Fruit fly (Drosophila melanogaster): ENCODE data around the gene CG13082.

CG13082 gene

DNA sequence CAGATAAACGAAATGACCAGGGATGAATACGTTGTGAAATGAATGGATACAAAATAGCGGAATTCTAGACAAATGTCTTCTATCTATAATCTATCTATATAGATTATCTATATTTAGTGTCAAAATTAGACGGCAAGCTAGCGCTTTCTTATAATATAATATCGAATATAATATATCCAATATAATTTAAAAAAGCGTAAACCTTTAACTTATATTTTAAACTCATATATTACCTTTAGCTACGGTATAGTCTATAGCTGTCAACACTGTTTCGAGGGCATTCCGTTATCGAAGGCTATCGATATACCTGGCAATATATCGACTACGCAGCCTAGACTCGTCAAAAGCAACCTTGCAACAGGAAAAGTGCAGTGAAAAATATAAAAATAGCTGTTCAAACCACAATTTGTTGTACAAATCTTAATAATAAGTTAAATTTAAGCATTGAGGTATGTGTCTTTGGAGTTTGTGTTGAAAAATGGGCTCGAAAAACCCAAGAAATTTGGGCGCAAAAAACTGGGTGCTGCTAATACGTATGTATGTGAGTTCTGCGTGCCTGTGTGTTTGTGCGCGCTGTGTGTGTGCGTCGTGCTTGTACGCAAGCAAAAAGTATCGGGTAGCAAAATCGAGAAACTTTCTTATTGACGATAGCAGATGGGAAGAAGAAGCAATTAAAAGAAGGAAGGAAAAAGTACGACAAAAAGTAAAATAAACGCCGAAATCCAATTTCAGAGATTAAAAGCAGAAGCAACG lies 45.1 kb upstream of the CG13082 start, which contains the start of the genes swm and Ctu2 (continued):
- peak; percentile 70 for TF ChIP-seq CG32532 (GFP tag; IDR thresholded peaks at IDR 0.05)
- TF ChIP-seq CG8388 (GFP tag; optimal IDR thresholded peaks at IDR 0.05) = peak; percentile 69
- TF ChIP-seq dysf (GFP tag; IDR thresholded peaks at IDR 0.05) = peak; percentile 61; the same call in 2 of the 3 replicates
- TF ChIP-seq zen (tag; optimal IDR thresholded peaks at IDR 0.05) = peak; percentile 48
- peak; percentile 2 for TF ChIP-seq Max (GFP tag; optimal IDR thresholded peaks at IDR 0.05)
- peak; percentile 52 for TF ChIP-seq Hand (GFP tag; optimal IDR thresholded peaks at IDR 0.05)
- peak; percentile 62 for TF ChIP-seq inv (GFP tag; IDR thresholded peaks at IDR 0.05; ENCODE audit: partially characterized antibody)
- no peak for TF ChIP-seq gro (GFP tag; optimal IDR thresholded peaks at IDR 0.05)
- TF ChIP-seq eve (GFP tag; optimal IDR thresholded peaks at IDR 0.05) = no peak
- peak; percentile 67 for TF ChIP-seq HLH4C (GFP tag; IDR thresholded peaks at IDR 0.05; ENCODE audit: partially characterized antibody)
- TF ChIP-seq Fer2 (tag; optimal IDR thresholded peaks at IDR 0.05) = peak; percentile 69
- TF ChIP-seq dan (GFP tag; IDR thresholded peaks at IDR 0.05) = no peak
- peak; percentile 0 for TF ChIP-seq HLH54F (GFP tag; optimal IDR thresholded peaks at IDR 0.05)
- TF ChIP-seq CG9817 (tag; optimal IDR thresholded peaks at IDR 0.05) = peak; percentile 79
- TF ChIP-seq Nf-YC (tag; optimal IDR thresholded peaks at IDR 0.05) = peak; percentile 77
- TF ChIP-seq D (optimal IDR thresholded peaks at IDR 0.05) = no peak
- peak; percentile 40 for TF ChIP-seq D (GFP tag; optimal IDR thresholded peaks at IDR 0.05)
- peak; percentile 59 for TF ChIP-seq CG1602 (GFP tag; optimal IDR thresholded peaks at IDR 0.05)
- peak; percentile 1 to 71 for TF ChIP-seq dpn (GFP tag; optimal IDR thresholded peaks at IDR 0.05)
- no peak for TF ChIP-seq gfzf (GFP tag; optimal IDR thresholded peaks at IDR 0.05)
- TF ChIP-seq tna (GFP tag; IDR thresholded peaks at IDR 0.05; ENCODE audit: partially characterized antibody) = no peak
- peak; percentile 19; the same call in 1 of the 2 replicates for TF ChIP-seq CG2129 (GFP tag; IDR thresholded peaks at IDR 0.05; ENCODE audit: partially characterized antibody)
- no peak for TF ChIP-seq jing (GFP tag; optimal IDR thresholded peaks at IDR 0.05)
- TF ChIP-seq CG16813 (GFP tag; IDR thresholded peaks at IDR 0.05; ENCODE audit: partially characterized antibody) = peak; percentile 78
- TF ChIP-seq MESR4 (GFP tag; optimal IDR thresholded peaks at IDR 0.05) = peak; percentile 96
- peak in 1 of 2 experiments; percentile 47 for TF ChIP-seq crp (GFP tag; optimal IDR thresholded peaks at IDR 0.05)
- peak; percentile 61 for TF ChIP-seq stwl (tag; optimal IDR thresholded peaks at IDR 0.05)
- TF ChIP-seq lbe (GFP tag; optimal IDR thresholded peaks at IDR 0.05) = peak; percentile 27
- TF ChIP-seq NfI (GFP tag; optimal IDR thresholded peaks at IDR 0.05) = peak; percentile 64
- TF ChIP-seq HmgZ (tag; optimal IDR thresholded peaks at IDR 0.05) = peak; percentile 22
- TF ChIP-seq CG12942 (GFP tag; optimal IDR thresholded peaks at IDR 0.05) = peak; percentile 31
- TF ChIP-seq CG11093 (GFP tag; IDR thresholded peaks at IDR 0.05) = 0 out of 3 replicates have a peak, but pooled peaks have one; percentile 32
- TF ChIP-seq bsh (GFP tag; optimal IDR thresholded peaks at IDR 0.05) = peak in 1 of 2 experiments; percentile 67
- TF ChIP-seq CG14014 (GFP tag; IDR thresholded peaks at IDR 0.05) = peak; percentile 65
- no peak for TF ChIP-seq mirr (GFP tag; optimal IDR thresholded peaks at IDR 0.05)
- TF ChIP-seq Sry-δ (GFP tag; optimal IDR thresholded peaks at IDR 0.05) = peak; percentile 64
- TF ChIP-seq CG7786 (GFP tag; optimal IDR thresholded peaks at IDR 0.05) = no peak
- TF ChIP-seq CG11723 (GFP tag; optimal IDR thresholded peaks at IDR 0.05) = peak; percentile 18
- TF ChIP-seq gce (GFP tag; IDR thresholded peaks at IDR 0.05) = no peak
- peak; percentile 47 for TF ChIP-seq CG2120 (GFP tag; optimal IDR thresholded peaks at IDR 0.05)
- peak; percentile 78 for TF ChIP-seq slbo (GFP tag; IDR thresholded peaks at IDR 0.05)
- no peak for TF ChIP-seq wor (GFP tag; IDR thresholded peaks at IDR 0.05)
- TF ChIP-seq CG16815 (GFP tag; optimal IDR thresholded peaks at IDR 0.05) = peak; percentile 56
- TF ChIP-seq CkIIα-i1 (GFP tag; IDR thresholded peaks at IDR 0.05) = no peak
- TF ChIP-seq CG15479 (GFP tag; optimal IDR thresholded peaks at IDR 0.05) = peak; percentile 30
- no peak for TF ChIP-seq dmrt99B (tag; optimal IDR thresholded peaks at IDR 0.05)
- TF ChIP-seq Sin3A (optimal IDR thresholded peaks at IDR 0.05) = peak; percentile 66
- TF ChIP-seq Hr39 (optimal IDR thresholded peaks at IDR 0.05) = no peak
- TF ChIP-seq CG17186 (GFP tag; optimal IDR thresholded peaks at IDR 0.05) = peak; percentile 47
